Fruit fly (Drosophila melanogaster) Kc167 (cell line): Measurements from ENCODE around the gene SH3PX1.

Experiments
- Myc ChIP-seq: fragments of >200 bp; optimal IDR thresholded peaks from 2 replicates; lab custom pipeline; 2017; ENCODE audit warnings: missing external identifiers
- Sin3A ChIP-seq: fragments of >200 bp; optimal IDR thresholded peaks from 2 replicates; lab custom pipeline; 2018; ENCODE audit warnings: missing external identifiers
- h ChIP-seq: fragments of >200 bp; optimal IDR thresholded peaks from 3 replicates; lab custom pipeline; 2018; ENCODE audit warnings: missing external identifiers
- insv ChIP-seq: fragments of >200 bp; optimal IDR thresholded peaks from 3 replicates; lab custom pipeline; 2018; ENCODE audit warnings: missing external identifiers
- psq ChIP-seq: fragments of >200 bp; optimal IDR thresholded peaks from 2 replicates; lab custom pipeline; 2017; ENCODE audit warnings: missing external identifiers
- ttk ChIP-seq: sonication (Bioruptor generic); optimal IDR thresholded peaks from 2 replicates; lab custom pipeline; 2017; ENCODE audit warnings: missing external identifiers

dm6 chr3L:9688674-9689073, 25.0 kb downstream of the SH3PX1 start:
- TF ChIP-seq h (lab: Kevin White, UChicago) (no peak), psq (lab: Kevin White, UChicago) (no peak), Myc (lab: Kevin White, UChicago) (no peak), Sin3A (lab: Kevin White, UChicago) (no peak), ttk (lab: Kevin White, UChicago) (no peak), insv (lab: Kevin White, UChicago) (no peak)
